Fruit fly (Drosophila melanogaster): ENCODE measurements around the gene Pfdn5.
A peak's percentile ranks its signal among the peaks of the same experiment; 100 is the strongest.

Pfdn5 gene

dm6 chr3R:22492767-22493166 is 5.9 kb downstream of the Pfdn5 start, which contains the start of gene tHMG2 (continued):
- peak; percentile 36 for TF ChIP-seq Sry-δ (GFP tag; optimal IDR thresholded peaks at IDR 0.05)
- no peak for TF ChIP-seq Aef1 (GFP tag; IDR thresholded peaks at IDR 0.05)
- TF ChIP-seq CG13123 (GFP tag; optimal IDR thresholded peaks at IDR 0.05): no peak
- TF ChIP-seq HmgZ (tag; optimal IDR thresholded peaks at IDR 0.05): no peak
- TF ChIP-seq CG30020 (tag; optimal IDR thresholded peaks at IDR 0.05): no peak
- peak; percentile 6 for TF ChIP-seq CG2116 (GFP tag; optimal IDR thresholded peaks at IDR 0.05)
- TF ChIP-seq CG6689 (GFP tag; IDR thresholded peaks at IDR 0.05): peak; percentile 76
- TF ChIP-seq cad (GFP tag; optimal IDR thresholded peaks at IDR 0.05): no peak
- TF ChIP-seq CG9437 (GFP tag; optimal IDR thresholded peaks at IDR 0.05): no peak
- no peak for TF ChIP-seq BtbVII (GFP tag; optimal IDR thresholded peaks at IDR 0.05)
- TF ChIP-seq chm (GFP tag; IDR thresholded peaks at IDR 0.05): no peak
- TF ChIP-seq Fer3 (tag; optimal IDR thresholded peaks at IDR 0.05): no peak
- peak; percentile 53 for TF ChIP-seq Dp (GFP tag; optimal IDR thresholded peaks at IDR 0.05)
- no peak for TF ChIP-seq CG32767 (GFP tag; IDR thresholded peaks at IDR 0.05)
- TF ChIP-seq CG10543 (GFP tag; optimal IDR thresholded peaks at IDR 0.05): no peak
- no peak for TF ChIP-seq tio (GFP tag; optimal IDR thresholded peaks at IDR 0.05)
- no peak for TF ChIP-seq H2.0 (GFP tag; IDR thresholded peaks at IDR 0.05)
- peak; percentile 40 for TF ChIP-seq pzg (GFP tag; optimal IDR thresholded peaks at IDR 0.05)
- no peak for TF ChIP-seq HLH3B (GFP tag; IDR thresholded peaks at IDR 0.05)
- no peak for TF ChIP-seq onecut (GFP tag; IDR thresholded peaks at IDR 0.05)
- TF ChIP-seq cg (GFP tag; optimal IDR thresholded peaks at IDR 0.05): no peak
- no peak for TF ChIP-seq CG4424 (GFP tag; optimal IDR thresholded peaks at IDR 0.05)
- peak; percentile 55 for TF ChIP-seq gfzf (GFP tag; optimal IDR thresholded peaks at IDR 0.05)
- TF ChIP-seq CG3726 (GFP tag; IDR thresholded peaks at IDR 0.05): no peak
- TF ChIP-seq CG15601 (tag; optimal IDR thresholded peaks at IDR 0.05): no peak
- TF ChIP-seq pum (GFP tag; optimal IDR thresholded peaks at IDR 0.05): no peak
- TF ChIP-seq unc-4 (GFP tag; IDR thresholded peaks at IDR 0.05; ENCODE audit: partially characterized antibody): 0 out of 2 replicates have a peak, but pooled peaks have one; percentile 28
- TF ChIP-seq scrt (GFP tag; optimal IDR thresholded peaks at IDR 0.05): no peak
- no peak for TF ChIP-seq CG10366 (GFP tag; IDR thresholded peaks at IDR 0.05)
- no peak for TF ChIP-seq ase (GFP tag; IDR thresholded peaks at IDR 0.05)
- TF ChIP-seq Adf1 (GFP tag; IDR thresholded peaks at IDR 0.05): no peak
- no peak for TF ChIP-seq CG11456 (GFP tag; IDR thresholded peaks at IDR 0.05)
- TF ChIP-seq CG6791 (GFP tag; IDR thresholded peaks at IDR 0.05; ENCODE audit: partially characterized antibody): no peak
- TF ChIP-seq GATAe (GFP tag; conservative IDR thresholded peaks at IDR 0.05): no peak
- no peak for TF ChIP-seq nerfin-1 (tag; optimal IDR thresholded peaks at IDR 0.05)
- no peak for TF ChIP-seq CG2889 (GFP tag; IDR thresholded peaks at IDR 0.05)
- TF ChIP-seq CG10147 (GFP tag; optimal IDR thresholded peaks at IDR 0.05): no peak
- no peak for TF ChIP-seq shn (GFP tag; optimal IDR thresholded peaks at IDR 0.05)
- no peak for TF ChIP-seq CG7786 (GFP tag; optimal IDR thresholded peaks at IDR 0.05)
- TF ChIP-seq fru (optimal IDR thresholded peaks at IDR 0.05): no peak
- no peak for TF ChIP-seq HLHmδ (GFP tag; optimal IDR thresholded peaks at IDR 0.05)
- no peak for TF ChIP-seq Hr39 (optimal IDR thresholded peaks at IDR 0.05)
- no peak for TF ChIP-seq jigr1 (GFP tag; IDR thresholded peaks at IDR 0.05)
- no peak for TF ChIP-seq CG10654 (GFP tag; optimal IDR thresholded peaks at IDR 0.05)
- no peak for TF ChIP-seq unpg (GFP tag; optimal IDR thresholded peaks at IDR 0.05)

Measured in whole organism, embryonic.